Worm (Caenorhabditis elegans) whole organism, L4 larva: ENCODE results near the gene pqn-92.

Source experiments
- F49E8.2 ChIP-seq: sonication (generic microtip); optimal IDR thresholded peaks from 2 replicates; lab custom pipeline; 2016; ENCODE audit warnings: missing compliant biosample characterization, mild to moderate bottlenecking, missing genetic modification characterization, borderline replicate concordance
- R02D3.7 ChIP-seq: fragments of 150-350 bp; sonication (generic microtip); optimal IDR thresholded peaks from 3 replicates; lab custom pipeline; 2014; ENCODE audit warnings: missing biosample characterization, missing genetic modification characterization
- T20F7.1 ChIP-seq: fragments of 200-800 bp; sonication (Bioruptor generic); optimal IDR thresholded peaks from 2 replicates; lab custom pipeline; 2018; ENCODE audit warnings: mild to moderate bottlenecking, missing genetic modification characterization, missing compliant biosample characterization
- T26A8.4 ChIP-seq: fragments of 200-800 bp; sonication (Bioruptor generic); IDR thresholded peaks from 2 replicates; pipeline ENCODE4 v1.3.6; 2022; ENCODE audit warnings: missing genetic modification characterization, missing compliant biosample characterization
- Y5F2A.4 ChIP-seq: fragments of 200-800 bp; sonication (Bioruptor generic); optimal IDR thresholded peaks from 2 replicates; lab custom pipeline; 2018; ENCODE audit warnings: mild to moderate bottlenecking, missing genetic modification characterization, missing compliant biosample characterization
- Y75B8A.6 ChIP-seq: fragments of 200-800 bp; sonication (Bioruptor generic); IDR thresholded peaks from 2 replicates; pipeline ENCODE4 v1.3.6; 2022; ENCODE audit warnings: missing genetic modification reagents, missing genetic modification characterization, missing compliant biosample characterization
- arid-1 ChIP-seq: fragments of 200-800 bp; sonication (Bioruptor generic); conservative IDR thresholded peaks from 2 replicates; pipeline ENCODE4 v1.3.6; 2022; ENCODE audit warnings: missing genetic modification reagents, missing genetic modification characterization, missing compliant biosample characterization
- ceh-28 ChIP-seq: fragments of 150-350 bp; optimal IDR thresholded peaks from 2 replicates; lab custom pipeline; 2014; ENCODE audit warnings: missing biosample characterization, missing genetic modification reagents, missing genetic modification characterization
- ceh-32 ChIP-seq: sonication (generic microtip); optimal IDR thresholded peaks from 2 replicates; lab custom pipeline; 2016; ENCODE audit warnings: mild to moderate bottlenecking, missing genetic modification characterization, missing compliant biosample characterization; ENCODE audit not compliant: poor library complexity
- ctbp-1 ChIP-seq: fragments of 200-800 bp; sonication (Bioruptor generic); IDR thresholded peaks from 2 replicates; pipeline ENCODE4 v1.3.6; 2022; ENCODE audit warnings: missing genetic modification reagents, missing genetic modification characterization, missing compliant biosample characterization
- daf-16 ChIP-seq, 3 experiments: sonication (generic microtip); optimal IDR thresholded peaks; 2 replicates each; lab custom pipeline; 2016 to 2017; ENCODE audit warnings: missing genetic modification characterization in 3 of 3, missing genetic modification reagents in 3 of 3, mild to moderate bottlenecking in 2 of 3, missing compliant biosample characterization in 2 of 3, missing biosample characterization in 1 of 3, moderate library complexity in 1 of 3
- daf-19 ChIP-seq: fragments of 200-800 bp; sonication (Bioruptor generic); conservative IDR thresholded peaks from 2 replicates; pipeline ENCODE4 v1.3.6; 2022; ENCODE audit warnings: missing genetic modification characterization, missing compliant biosample characterization
- duxl-1 ChIP-seq: sonication (generic microtip); optimal IDR thresholded peaks from 2 replicates; lab custom pipeline; 2016; ENCODE audit warnings: mild to moderate bottlenecking, missing genetic modification characterization, moderate library complexity, missing compliant biosample characterization; ENCODE audit not compliant: poor library complexity
- fos-1 ChIP-seq: fragments of 150-350 bp; optimal IDR thresholded peaks from 2 replicates; lab custom pipeline; 2014; ENCODE audit warnings: missing biosample characterization, missing genetic modification characterization
- gei-8 ChIP-seq: fragments of 200-800 bp; sonication (Bioruptor generic); optimal IDR thresholded peaks from 2 replicates; lab custom pipeline; 2018; ENCODE audit warnings: mild to moderate bottlenecking, missing genetic modification characterization, missing compliant biosample characterization
- hlh-11 ChIP-seq: fragments of 200-800 bp; sonication (Bioruptor generic); optimal IDR thresholded peaks from 2 replicates; lab custom pipeline; 2018; ENCODE audit warnings: mild to moderate bottlenecking, missing genetic modification characterization, missing compliant biosample characterization
- jun-1 ChIP-seq: fragments of 150-350 bp; optimal IDR thresholded peaks from 2 replicates; lab custom pipeline; 2014; ENCODE audit warnings: missing biosample characterization, missing genetic modification reagents, missing genetic modification characterization
- lin-1 ChIP-seq: fragments of 200-800 bp; sonication (Bioruptor generic); IDR thresholded peaks from 2 replicates; pipeline ENCODE4 v1.3.6; 2022; ENCODE audit warnings: missing genetic modification reagents, missing genetic modification characterization, missing compliant biosample characterization
- lin-38 ChIP-seq: fragments of 200-800 bp; sonication (Bioruptor generic); IDR thresholded peaks from 2 replicates; pipeline ENCODE4 v1.3.6; 2022; ENCODE audit warnings: missing genetic modification reagents, missing genetic modification characterization, missing compliant biosample characterization
- lir-3 ChIP-seq: sonication (generic microtip); optimal IDR thresholded peaks from 2 replicates; lab custom pipeline; 2016; ENCODE audit warnings: mild to moderate bottlenecking, missing genetic modification characterization, missing compliant biosample characterization
- lsy-2 ChIP-seq, 2 experiments: fragments of 150-350 bp in 1 of 2; sonication (generic microtip) in 1 of 2; optimal IDR thresholded peaks; 2 replicates each; lab custom pipeline; 2014 to 2017; ENCODE audit warnings: missing biosample characterization in 2 of 2, missing genetic modification characterization in 2 of 2
- mdt-29 ChIP-seq: fragments of 200-800 bp; sonication (Bioruptor generic); IDR thresholded peaks from 2 replicates; pipeline ENCODE4 v1.3.6; 2022; ENCODE audit warnings: missing genetic modification reagents, missing genetic modification characterization, missing compliant biosample characterization
- mes-2 ChIP-seq: sonication (generic microtip); optimal IDR thresholded peaks from 2 replicates; lab custom pipeline; 2016; ENCODE audit warnings: missing genotype, mild to moderate bottlenecking, missing genetic modification characterization, missing compliant biosample characterization; ENCODE audit not compliant: poor library complexity, severe bottlenecking
- mxl-2 ChIP-seq: fragments of 200-800 bp; sonication (Bioruptor generic); conservative IDR thresholded peaks from 2 replicates; pipeline ENCODE4 v1.3.6; 2022; ENCODE audit warnings: missing genetic modification reagents, missing genetic modification characterization, missing compliant biosample characterization
- nhr-11 ChIP-seq: fragments of 150-350 bp; optimal IDR thresholded peaks from 2 replicates; lab custom pipeline; 2014; ENCODE audit warnings: missing biosample characterization, missing genetic modification characterization
- nhr-111 ChIP-seq: fragments of 200-800 bp; sonication (Bioruptor generic); optimal IDR thresholded peaks from 2 replicates; lab custom pipeline; 2018; ENCODE audit warnings: mild to moderate bottlenecking, missing genetic modification characterization, missing compliant biosample characterization
- nhr-237 ChIP-seq: sonication (generic microtip); optimal IDR thresholded peaks from 2 replicates; lab custom pipeline; 2017; ENCODE audit warnings: missing biosample characterization, missing genetic modification characterization
- nhr-41 ChIP-seq: fragments of 200-800 bp; sonication (Bioruptor generic); IDR thresholded peaks from 2 replicates; pipeline ENCODE4 v1.3.6; 2022; ENCODE audit warnings: missing genetic modification reagents, missing genetic modification characterization, missing compliant biosample characterization
- nhr-48 ChIP-seq: sonication (generic microtip); optimal IDR thresholded peaks from 2 replicates; lab custom pipeline; 2016; ENCODE audit warnings: mild to moderate bottlenecking, missing genetic modification characterization, missing compliant biosample characterization
- set-16 ChIP-seq: fragments of 200-800 bp; sonication (Bioruptor generic); IDR thresholded peaks from 2 replicates; pipeline ENCODE4 v1.3.6; 2022; ENCODE audit warnings: missing genetic modification reagents, missing genetic modification characterization, missing compliant biosample characterization
- skn-1 ChIP-seq: fragments of 150-350 bp; optimal IDR thresholded peaks from 2 replicates; lab custom pipeline; 2014; ENCODE audit warnings: missing biosample characterization, missing genetic modification characterization
- snpc-1.2 ChIP-seq: fragments of 200-800 bp; sonication (Bioruptor generic); IDR thresholded peaks from 2 replicates; pipeline ENCODE4 v1.3.6; 2022; ENCODE audit warnings: missing genetic modification reagents, missing genetic modification characterization, missing compliant biosample characterization
- unc-39 ChIP-seq: sonication (generic microtip); optimal IDR thresholded peaks from 2 replicates; lab custom pipeline; 2017; ENCODE audit warnings: missing biosample characterization, missing genetic modification characterization
- zfp-2 ChIP-seq: sonication (generic microtip); optimal IDR thresholded peaks from 2 replicates; lab custom pipeline; 2016; ENCODE audit warnings: mild to moderate bottlenecking, missing genetic modification characterization, missing compliant biosample characterization
- zip-11 ChIP-seq: fragments of 200-800 bp; sonication (Bioruptor generic); IDR thresholded peaks from 2 replicates; pipeline ENCODE4 v1.3.6; 2022; ENCODE audit warnings: missing genetic modification characterization, missing compliant biosample characterization

Gene pqn-92

DNA sequence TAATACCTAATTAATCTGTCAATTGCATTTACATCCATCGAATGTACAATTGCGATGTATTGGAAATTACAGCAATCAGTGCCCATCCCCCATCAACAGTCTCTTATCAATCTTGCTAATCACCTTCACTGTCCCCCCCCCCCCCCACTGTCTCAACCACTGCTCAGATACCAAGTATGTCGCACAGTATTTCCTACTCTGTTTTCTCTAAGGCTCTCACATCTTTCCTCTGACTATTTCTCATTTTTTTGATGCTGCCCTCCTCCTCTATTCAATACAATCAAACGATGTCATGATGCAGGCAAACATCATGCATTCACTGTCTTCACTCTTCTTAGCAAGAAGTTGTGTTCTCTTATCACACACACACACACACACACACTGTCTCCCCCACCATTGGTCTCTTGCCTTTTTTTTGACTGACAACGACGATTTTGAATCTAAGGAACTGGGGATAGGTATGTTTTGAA lies 20.0 kb downstream of the pqn-92 start, which contains the start of the genes zip-12 and Y75B8A.63 (continued):
- no peak; the same call in 1 of the 2 replicates for TF ChIP-seq lin-1 (GFP tag; lab: Robert Waterston, UW)
- TF ChIP-seq daf-16 (GFP tag; optimal IDR thresholded peaks at IDR 0.05; lab: Kevin White, UChicago): no peak
- TF ChIP-seq daf-16 (tag; optimal IDR thresholded peaks at IDR 0.05; lab: Kevin White, UChicago): peak; percentile 49
- no peak for TF ChIP-seq daf-19 (GFP tag; lab: Robert Waterston, UW)
- TF ChIP-seq lir-3 (tag; lab: Kevin White, UChicago): no peak
- no peak for TF ChIP-seq zfp-2 (tag; lab: Kevin White, UChicago)
- no peak for TF ChIP-seq unc-39 (tag; lab: Kevin White, UChicago)
- TF ChIP-seq fos-1 (tag; lab: Kevin White, UChicago): no peak
- peak; percentile 20; the same call in 1 of the 2 replicates for TF ChIP-seq lin-38 (GFP tag; lab: Robert Waterston, UW)

DNA sequence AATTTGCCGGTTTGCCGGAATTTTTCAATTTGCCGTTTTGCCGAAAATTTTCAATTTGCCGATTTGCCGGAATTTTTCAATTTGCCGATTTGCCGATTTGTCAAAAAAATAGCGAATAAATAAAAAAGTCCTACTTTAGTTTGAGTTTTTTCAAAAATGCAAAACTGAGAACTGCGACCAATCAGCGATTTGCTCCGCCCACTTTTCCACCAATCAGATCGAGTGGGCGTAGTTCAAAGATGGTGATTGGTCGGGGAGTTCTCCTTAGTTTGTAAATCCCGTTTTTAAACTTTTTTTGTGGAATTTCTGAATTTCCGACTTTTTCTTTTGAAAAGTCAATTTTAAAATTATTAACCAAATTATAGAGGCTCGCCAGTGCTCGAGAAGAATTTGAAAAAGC lies 23.7 kb downstream of the pqn-92 start:
- TF ChIP-seq zip-11 (GFP tag; lab: Robert Waterston, UW) (no peak), nhr-237 (tag; lab: Kevin White, UChicago) (no peak), ceh-32 (tag; lab: Kevin White, UChicago) (no peak), nhr-11 (tag; lab: Kevin White, UChicago) (no peak), hlh-11 (tag; lab: Kevin White, UChicago) (no peak), arid-1 (GFP tag; lab: Robert Waterston, UW) (no peak), F49E8.2 (tag; lab: Kevin White, UChicago) (no peak), lin-1 (GFP tag; lab: Robert Waterston, UW) (no peak), lir-3 (tag; lab: Kevin White, UChicago) (no peak), Y75B8A.6 (GFP tag; lab: Robert Waterston, UW) (no peak), lsy-2 (tag; optimal IDR thresholded peaks at IDR 0.05; lab: Kevin White, UChicago) (no peak), fos-1 (tag; lab: Kevin White, UChicago) (no peak), unc-39 (tag; lab: Kevin White, UChicago) (no peak), skn-1 (no peak), mdt-29 (GFP tag; lab: Robert Waterston, UW) (no peak), daf-19 (GFP tag; lab: Robert Waterston, UW) (no peak), T26A8.4 (GFP tag; lab: Robert Waterston, UW) (no peak)
- TF ChIP-seq, all 104 proteins: peak for 0

DNA sequence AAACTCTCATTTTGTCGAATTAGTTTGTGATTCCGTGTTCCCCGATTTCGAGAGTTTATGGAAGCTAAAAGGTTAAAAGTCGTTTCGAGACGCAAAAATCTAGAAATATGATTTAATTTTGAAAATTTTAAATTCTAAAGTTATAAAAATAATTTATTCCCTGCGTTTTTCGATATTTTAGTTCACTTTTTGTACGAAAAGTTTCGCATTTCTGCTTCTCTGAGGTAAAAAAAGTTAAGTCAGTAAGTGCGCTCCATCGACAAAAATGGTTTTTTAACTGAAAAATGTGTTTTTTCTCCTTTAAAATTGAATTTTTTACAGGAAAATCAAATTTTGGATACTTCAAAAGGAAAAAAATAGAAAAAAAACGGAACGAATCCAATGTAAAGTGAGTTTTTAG lies 25.9 kb downstream of the pqn-92 start, which contains the start of gene zip-1:
Gene zip-1 (plus strand): TSS at position 301 of the 400 bp plus-strand sequence.
- TF ChIP-seq nhr-11 (tag; lab: Kevin White, UChicago) (no peak), T20F7.1 (GFP tag; lab: Kevin White, UChicago) (no peak), Y5F2A.4 (no peak), fos-1 (tag; lab: Kevin White, UChicago) (no peak), duxl-1 (tag; lab: Kevin White, UChicago) (no peak), Y75B8A.6 (GFP tag; lab: Robert Waterston, UW) (no peak), ctbp-1 (GFP tag; lab: Robert Waterston, UW) (no peak), nhr-48 (tag; lab: Kevin White, UChicago) (no peak), skn-1 (no peak), gei-8 (GFP tag; lab: Kevin White, UChicago) (no peak), lsy-2 (tag; optimal IDR thresholded peaks at IDR 0.05; lab: Kevin White, UChicago) (no peak), nhr-41 (GFP tag; lab: Robert Waterston, UW) (no peak), snpc-1.2 (GFP tag; lab: Robert Waterston, UW) (no peak), nhr-111 (GFP tag; lab: Kevin White, UChicago) (no peak), R02D3.7 (tag; lab: Kevin White, UChicago) (no peak)

DNA sequence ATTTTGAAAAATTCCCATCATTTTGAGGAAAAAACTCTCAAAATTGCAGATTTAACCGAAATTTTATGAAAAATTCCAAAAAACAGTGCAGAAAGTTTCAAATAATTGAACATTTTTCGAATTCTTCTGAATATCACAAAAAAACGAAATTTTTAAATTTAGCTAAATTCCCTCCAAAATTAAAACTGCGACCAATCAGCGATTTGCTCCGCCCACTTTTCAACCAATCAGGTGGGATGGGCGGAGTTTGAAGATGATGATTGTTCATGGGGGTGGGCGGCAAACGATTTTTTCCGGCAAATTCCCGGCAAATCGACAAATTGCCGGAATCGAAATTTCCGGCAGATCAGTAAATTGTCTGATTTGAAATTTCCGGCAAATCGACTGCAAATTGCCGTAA lies 26.7 kb downstream of the pqn-92 start:
- TF ChIP-seq ceh-28 (no peak), daf-19 (GFP tag; lab: Robert Waterston, UW) (no peak), mxl-2 (GFP tag; lab: Robert Waterston, UW) (no peak), mes-2 (no peak), set-16 (GFP tag; lab: Robert Waterston, UW) (no peak), jun-1 (tag; lab: Kevin White, UChicago) (no peak)
